Worm (Caenorhabditis elegans) whole organism, early embryonic: ENCODE data around the gene F54C9.3.
A peak's percentile ranks its signal among the peaks of the same experiment; 100 is the strongest.

Experiments used
- B0310.2 ChIP-seq: sonication (generic microtip); optimal IDR thresholded peaks from 2 replicates; lab custom pipeline; 2016; ENCODE audit warnings: mild to moderate bottlenecking, missing genetic modification characterization, missing compliant biosample characterization
- F13C5.2 ChIP-seq: sonication (generic microtip); optimal IDR thresholded peaks from 2 replicates; lab custom pipeline; 2017; ENCODE audit warnings: mild to moderate bottlenecking, missing genetic modification characterization, inconsistent platforms, missing compliant biosample characterization
- aly-1 ChIP-seq: sonication (generic microtip); optimal IDR thresholded peaks from 2 replicates; lab custom pipeline; 2016; ENCODE audit warnings: missing genetic modification characterization, missing compliant biosample characterization
- ama-1 ChIP-seq: fragments of 150-350 bp; optimal IDR thresholded peaks from 2 replicates; lab custom pipeline; 2014
- ceh-13 ChIP-seq: fragments of 200-800 bp; sonication (Bioruptor generic); optimal IDR thresholded peaks from 2 replicates; lab custom pipeline; 2018; ENCODE audit warnings: mild to moderate bottlenecking, missing genetic modification characterization, missing compliant biosample characterization
- ceh-36 ChIP-seq: sonication (generic microtip); optimal IDR thresholded peaks from 2 replicates; lab custom pipeline; 2016; ENCODE audit warnings: missing genetic modification characterization, inconsistent platforms, missing compliant biosample characterization
- ets-7 ChIP-seq: sonication (generic microtip); optimal IDR thresholded peaks from 2 replicates; lab custom pipeline; 2016; ENCODE audit warnings: missing genotype, missing genetic modification characterization, missing compliant biosample characterization
- flt-1 ChIP-seq: fragments of 200-800 bp; sonication (Bioruptor generic); IDR thresholded peaks from 2 replicates; pipeline ENCODE4 v1.3.6; 2022; ENCODE audit warnings: missing genetic modification characterization, missing compliant biosample characterization
- hmbx-1 ChIP-seq: sonication (generic microtip); optimal IDR thresholded peaks from 2 replicates; lab custom pipeline; 2016; ENCODE audit warnings: mild to moderate bottlenecking, missing genetic modification characterization, missing compliant biosample characterization
- hmg-4 ChIP-seq: fragments of 200-800 bp; sonication (Bioruptor generic); optimal IDR thresholded peaks from 2 replicates; lab custom pipeline; 2018; ENCODE audit warnings: mild to moderate bottlenecking, missing genetic modification characterization, missing compliant biosample characterization
- hnd-1 ChIP-seq: sonication (generic microtip); optimal IDR thresholded peaks from 2 replicates; lab custom pipeline; 2016; ENCODE audit warnings: missing genetic modification characterization, missing compliant biosample characterization
- pes-1 ChIP-seq: fragments of 200-800 bp; sonication (Bioruptor generic); IDR thresholded peaks from 2 replicates; pipeline ENCODE4 v1.3.6; 2022; ENCODE audit warnings: missing genetic modification reagents, missing genetic modification characterization, missing compliant biosample characterization
- scrt-1 ChIP-seq: fragments of 200-800 bp; sonication (Bioruptor generic); IDR thresholded peaks from 2 replicates; pipeline ENCODE4 v1.3.6; 2022; ENCODE audit warnings: missing genetic modification characterization, missing compliant biosample characterization
- sea-1 ChIP-seq: fragments of 200-800 bp; sonication (Bioruptor generic); conservative IDR thresholded peaks from 2 replicates; pipeline ENCODE4 v1.3.6; 2022; ENCODE audit warnings: missing genetic modification characterization, missing compliant biosample characterization
- tbx-11 ChIP-seq: fragments of 200-800 bp; sonication (Bioruptor generic); IDR thresholded peaks from 2 replicates; pipeline ENCODE4 v1.3.6; 2022; ENCODE audit warnings: missing genetic modification characterization, missing compliant biosample characterization
- tbx-37 ChIP-seq: fragments of 200-800 bp; sonication (Bioruptor generic); conservative IDR thresholded peaks from 2 replicates; pipeline ENCODE4 v1.3.6; 2022; ENCODE audit warnings: missing genetic modification reagents, missing genetic modification characterization, missing compliant biosample characterization
- tra-4 ChIP-seq: sonication (generic microtip); optimal IDR thresholded peaks from 2 replicates; lab custom pipeline; 2017; ENCODE audit warnings: missing genetic modification characterization, missing compliant biosample characterization

The F54C9.3 gene

DNA sequence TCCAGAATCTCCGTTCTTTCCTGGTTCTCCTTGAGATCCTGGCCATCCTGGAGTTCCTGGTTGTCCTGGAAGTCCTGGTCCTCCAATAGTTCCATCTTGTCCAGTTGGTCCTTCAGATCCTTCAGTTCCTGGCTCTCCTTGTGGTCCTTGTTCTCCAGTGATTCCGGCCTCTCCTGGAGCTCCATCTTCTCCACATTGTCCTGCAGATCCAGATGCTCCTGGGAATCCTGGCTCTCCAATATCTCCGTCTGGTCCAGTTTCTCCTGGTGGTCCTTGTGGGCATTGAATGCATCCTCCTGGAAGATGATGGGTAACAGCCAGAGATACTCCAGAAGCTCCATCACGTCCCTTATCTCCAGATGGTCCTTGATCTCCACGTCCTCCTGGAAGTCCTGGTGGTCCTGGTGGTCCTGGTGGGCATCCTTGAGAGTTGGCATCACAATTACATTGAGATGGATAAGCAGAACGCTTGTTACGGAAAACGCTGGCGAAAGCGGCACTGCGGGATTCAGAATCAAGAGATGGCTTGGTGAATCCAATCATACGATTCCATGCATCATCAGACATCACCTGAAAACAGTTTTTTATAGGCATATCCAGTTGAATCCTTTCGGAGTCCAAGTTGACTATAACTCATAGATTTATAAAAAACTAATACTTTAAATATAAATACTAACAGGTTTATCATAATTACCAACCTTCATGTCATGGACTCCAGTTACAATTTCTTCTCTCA lies 1.7 kb upstream of the F54C9.3 start:
- TF ChIP-seq B0310.2 (tag; lab: Kevin White, UChicago) (no peak), sea-1 (GFP tag; lab: Robert Waterston, UW) (0 out of 2 replicates have a peak, but pooled peaks have one; percentile 30)

DNA sequence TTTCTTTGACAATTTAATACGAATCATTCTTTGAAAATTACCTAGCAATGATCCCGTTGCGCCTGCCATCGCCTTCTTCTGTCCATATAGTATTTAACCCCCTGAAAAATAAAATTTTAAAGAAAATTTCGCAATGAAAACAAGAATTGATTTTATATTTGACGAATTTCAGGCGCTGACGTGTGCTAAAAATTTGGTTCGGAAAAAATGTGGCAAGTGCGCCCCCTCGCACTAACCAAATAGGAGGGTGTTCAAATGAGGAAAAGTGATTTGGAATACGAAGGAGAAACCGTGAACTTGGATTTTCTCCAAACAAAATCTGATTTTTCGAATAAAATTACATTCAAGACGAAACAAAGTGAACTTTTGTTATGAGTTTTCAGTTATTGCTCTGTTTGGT lies 617 bp downstream of the F54C9.3 start, which contains the start of gene stc-1:
Gene stc-1, minus strand, starts transcription at position 101 of the 400 bp plus-strand sequence.
- TF ChIP-seq hnd-1 (tag; lab: Kevin White, UChicago) (no peak), hmbx-1 (no peak), flt-1 (GFP tag; lab: Robert Waterston, UW) (no peak), ets-7 (no peak), aly-1 (tag; lab: Kevin White, UChicago) (no peak), pes-1 (no peak), ama-1 (lab: Kevin White, UChicago) (no peak), hmg-4 (GFP tag; lab: Kevin White, UChicago) (no peak), tbx-11 (GFP tag; lab: Robert Waterston, UW) (no peak), ceh-13 (no peak), F13C5.2 (tag; lab: Kevin White, UChicago) (no peak), ceh-36 (tag; lab: Kevin White, UChicago) (no peak), B0310.2 (tag; lab: Kevin White, UChicago) (no peak), scrt-1 (no peak), tra-4 (tag; lab: Kevin White, UChicago) (no peak), tbx-37 (GFP tag; lab: Robert Waterston, UW) (no peak), sea-1 (GFP tag; lab: Robert Waterston, UW) (no peak)

DNA sequence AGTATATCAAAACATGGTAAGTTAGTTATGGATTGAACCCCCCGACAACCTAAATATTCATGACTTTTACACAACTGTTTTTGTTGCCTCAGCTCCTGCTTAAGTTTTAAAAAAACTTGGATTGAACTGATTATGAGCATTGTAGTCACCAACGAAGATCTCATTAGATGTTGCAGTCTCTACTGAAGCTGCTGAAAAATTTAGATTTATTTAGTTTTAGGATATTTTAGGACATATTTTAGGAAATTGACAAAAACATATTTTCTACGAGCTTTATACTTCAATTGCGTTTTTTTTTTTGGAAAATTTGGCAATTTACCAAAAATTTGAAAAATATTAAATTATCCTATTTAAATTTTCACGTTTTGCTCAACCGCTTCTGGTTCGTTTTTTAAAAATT lies 4.7 kb downstream of the F54C9.3 start, which contains the start of gene F54C9.14:
Gene F54C9.14, plus strand, starts transcription at position 301 of the 400 bp plus-strand sequence.
- TF ChIP-seq ets-7 (no peak), scrt-1 (no peak), hmg-4 (GFP tag; lab: Kevin White, UChicago) (no peak), sea-1 (GFP tag; lab: Robert Waterston, UW) (no peak), hmbx-1 (no peak), ceh-13 (no peak), B0310.2 (tag; lab: Kevin White, UChicago) (no peak), aly-1 (tag; lab: Kevin White, UChicago) (no peak), flt-1 (GFP tag; lab: Robert Waterston, UW) (no peak), hnd-1 (tag; lab: Kevin White, UChicago) (no peak), tra-4 (tag; lab: Kevin White, UChicago) (no peak), tbx-11 (GFP tag; lab: Robert Waterston, UW) (no peak)

DNA sequence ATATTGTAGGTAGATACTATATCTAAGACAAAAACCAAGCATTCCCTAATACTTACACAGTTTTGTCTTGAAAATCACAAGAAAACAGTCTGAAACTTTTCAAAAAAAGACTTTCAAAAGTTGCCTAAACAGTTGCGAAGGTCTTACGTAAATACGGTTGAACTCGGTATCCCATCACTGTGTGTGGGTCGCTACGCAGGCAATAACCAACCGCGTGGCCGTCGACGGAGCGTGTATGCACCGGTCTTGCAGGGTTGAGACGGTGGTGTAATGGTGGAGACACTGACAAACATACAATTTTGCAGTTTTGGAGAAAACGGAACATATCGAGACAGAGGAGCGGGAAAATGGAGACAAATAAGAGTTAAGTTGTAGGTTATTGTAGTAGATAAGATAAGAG lies 5.4 kb downstream of the F54C9.3 start, which contains the start of gene iff-2:
Gene iff-2, minus strand, starts transcription at position 141 of the 400 bp plus-strand sequence.
- peak; percentile 69 for TF ChIP-seq aly-1 (tag; lab: Kevin White, UChicago)
- TF ChIP-seq pes-1: no peak
- peak; percentile 9 for TF ChIP-seq ceh-36 (tag; lab: Kevin White, UChicago)
- TF ChIP-seq B0310.2 (tag; lab: Kevin White, UChicago): no peak
- no peak for TF ChIP-seq hnd-1 (tag; lab: Kevin White, UChicago)
- TF ChIP-seq flt-1 (GFP tag; lab: Robert Waterston, UW): peak; percentile 57; the same call in 1 of the 2 replicates
- TF ChIP-seq tbx-11 (GFP tag; lab: Robert Waterston, UW): no peak
- TF ChIP-seq ceh-13: no peak
- no peak for TF ChIP-seq hmbx-1
- peak; percentile 35 for TF ChIP-seq tbx-37 (GFP tag; lab: Robert Waterston, UW)
- peak; percentile 8 for TF ChIP-seq ets-7
- TF ChIP-seq hmg-4 (GFP tag; lab: Kevin White, UChicago): peak; percentile 84
- TF ChIP-seq sea-1 (GFP tag; lab: Robert Waterston, UW): peak; percentile 70
- 0 out of 2 replicates have a peak, but pooled peaks have one; percentile 55 for TF ChIP-seq scrt-1
- TF ChIP-seq tra-4 (tag; lab: Kevin White, UChicago): peak; percentile 50
- peak; percentile 95 for TF ChIP-seq F13C5.2 (tag; lab: Kevin White, UChicago)
- TF ChIP-seq ama-1 (lab: Kevin White, UChicago): no peak

DNA sequence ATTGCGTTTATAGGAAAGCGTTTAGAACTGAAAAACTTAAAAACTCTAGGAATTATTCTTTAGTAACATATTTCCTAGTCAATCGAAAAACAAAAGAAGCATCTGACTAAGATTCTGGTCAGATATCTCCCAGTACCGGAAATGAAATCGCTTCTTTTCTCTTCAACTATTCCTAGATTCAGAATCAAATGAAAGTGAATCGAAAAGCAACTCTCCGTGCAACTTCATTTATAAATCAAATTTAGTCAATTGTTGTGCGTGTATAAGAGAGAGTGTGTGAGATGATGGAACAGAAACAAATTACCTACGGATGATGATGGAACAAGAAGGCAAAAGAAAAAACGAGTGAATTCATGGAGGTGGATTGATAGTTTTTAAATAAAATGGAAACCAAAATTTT lies 7.5 kb downstream of the F54C9.3 start:
- TF ChIP-seq ceh-36 (tag; lab: Kevin White, UChicago): no peak
- TF ChIP-seq flt-1 (GFP tag; lab: Robert Waterston, UW): no peak
- TF ChIP-seq sea-1 (GFP tag; lab: Robert Waterston, UW): no peak
- TF ChIP-seq tbx-11 (GFP tag; lab: Robert Waterston, UW): no peak
- TF ChIP-seq ceh-13: no peak
- TF ChIP-seq F13C5.2 (tag; lab: Kevin White, UChicago): no peak
- no peak for TF ChIP-seq tbx-37 (GFP tag; lab: Robert Waterston, UW)
- no peak for TF ChIP-seq tra-4 (tag; lab: Kevin White, UChicago)
- no peak for TF ChIP-seq ets-7
- TF ChIP-seq B0310.2 (tag; lab: Kevin White, UChicago): no peak
- no peak for TF ChIP-seq scrt-1
- no peak for TF ChIP-seq pes-1
- TF ChIP-seq hmbx-1: no peak
- TF ChIP-seq hmg-4 (GFP tag; lab: Kevin White, UChicago): no peak
- TF ChIP-seq aly-1 (tag; lab: Kevin White, UChicago): no peak
- TF ChIP-seq hnd-1 (tag; lab: Kevin White, UChicago): no peak
- no peak for TF ChIP-seq ama-1 (lab: Kevin White, UChicago)

DNA sequence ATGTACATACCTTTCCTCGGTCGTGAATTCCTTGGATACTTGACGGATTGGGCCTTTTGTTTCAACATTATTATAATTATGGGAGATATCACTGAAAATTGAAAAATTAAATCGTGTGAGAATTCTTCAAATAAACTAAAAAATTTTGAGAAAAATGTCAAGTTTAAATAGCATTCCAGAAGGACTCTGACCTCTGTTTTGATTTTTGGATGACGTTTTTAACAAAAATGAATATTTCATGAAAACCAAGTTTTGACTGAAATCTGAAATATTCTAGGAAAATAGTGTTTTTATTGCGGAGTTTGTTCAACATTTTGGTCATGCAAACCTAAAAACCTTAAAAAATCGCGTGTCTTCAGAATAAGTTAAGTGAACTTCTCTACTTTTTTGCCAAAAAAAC lies 10.5 kb downstream of the F54C9.3 start, which contains the start of gene glb-27:
Gene glb-27, minus strand, starts transcription at position 101 of the 400 bp plus-strand sequence.
- no peak for TF ChIP-seq ama-1 (lab: Kevin White, UChicago)
- no peak for TF ChIP-seq hnd-1 (tag; lab: Kevin White, UChicago)
- no peak for TF ChIP-seq hmg-4 (GFP tag; lab: Kevin White, UChicago)

DNA sequence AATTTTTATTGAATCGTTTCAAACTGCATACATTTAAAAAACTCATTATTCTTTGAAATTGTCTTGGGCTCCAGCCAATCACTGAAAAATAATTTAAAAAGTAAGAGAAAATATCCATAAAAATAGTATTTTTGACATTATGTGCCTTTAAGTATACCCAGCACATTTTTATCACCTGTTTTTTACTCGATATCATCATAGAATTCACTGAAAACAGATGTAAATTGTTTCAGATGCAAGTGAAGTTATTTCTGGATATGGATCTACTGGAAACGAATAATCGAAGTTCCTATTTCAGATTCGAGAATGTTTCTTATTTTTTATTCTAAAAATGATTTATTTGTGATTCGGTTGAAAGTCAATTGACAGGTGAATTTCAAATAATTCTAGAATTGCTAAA lies 12.1 kb downstream of the F54C9.3 start:
- no peak for TF ChIP-seq ceh-13
- TF ChIP-seq hnd-1 (tag; lab: Kevin White, UChicago): no peak
- TF ChIP-seq tbx-37 (GFP tag; lab: Robert Waterston, UW): no peak
- no peak for TF ChIP-seq tbx-11 (GFP tag; lab: Robert Waterston, UW)
- no peak for TF ChIP-seq tra-4 (tag; lab: Kevin White, UChicago)
- no peak for TF ChIP-seq ets-7
- TF ChIP-seq pes-1: no peak
- no peak for TF ChIP-seq F13C5.2 (tag; lab: Kevin White, UChicago)
- TF ChIP-seq hmg-4 (GFP tag; lab: Kevin White, UChicago): no peak
- TF ChIP-seq ceh-36 (tag; lab: Kevin White, UChicago): no peak
- TF ChIP-seq aly-1 (tag; lab: Kevin White, UChicago): no peak
